Fruit fly (Drosophila melanogaster) whole organism, prepupa: ENCODE results near the gene CG14968.

Experiments
- Blimp-1 ChIP-seq: fragments of 200-800 bp; sonication (Bioruptor generic); optimal IDR thresholded peaks from 3 replicates; lab custom pipeline; 2017; ENCODE audit warnings: missing biosample characterization, missing genetic modification characterization, mild to moderate bottlenecking, moderate library complexity, missing genetic modification reagents
- CG10631 ChIP-seq: fragments of 200-800 bp; sonication (Bioruptor generic); optimal IDR thresholded peaks from 2 replicates; lab custom pipeline; 2016; ENCODE audit warnings: missing biosample characterization, missing genetic modification characterization
- CG10669 ChIP-seq: fragments of 200-800 bp; sonication (Bioruptor generic); optimal IDR thresholded peaks from 3 replicates; lab custom pipeline; 2018; ENCODE audit warnings: missing biosample characterization, mild to moderate bottlenecking, missing genetic modification characterization, moderate library complexity
- CG11294 ChIP-seq: fragments of 200-800 bp; sonication (Bioruptor generic); IDR thresholded peaks from 2 replicates; pipeline ENCODE4 v1.3.6; 2022; ENCODE audit warnings: missing biosample characterization, missing genetic modification characterization
- CG11902 ChIP-seq: fragments of 200-800 bp; sonication (Bioruptor generic); optimal IDR thresholded peaks from 3 replicates; lab custom pipeline; 2016; ENCODE audit warnings: missing biosample characterization, missing genetic modification characterization
- CG15336 ChIP-seq: fragments of 200-800 bp; sonication (Bioruptor generic); IDR thresholded peaks from 2 replicates; pipeline ENCODE4 v1.3.6; 2022; ENCODE audit warnings: missing biosample characterization, missing genetic modification characterization
- CG16779 ChIP-seq: fragments of 200-800 bp; sonication (Bioruptor generic); optimal IDR thresholded peaks from 3 replicates; lab custom pipeline; 2017; ENCODE audit warnings: missing biosample characterization, mild to moderate bottlenecking, missing genetic modification characterization
- CG3032 ChIP-seq: fragments of 200-800 bp; optimal IDR thresholded peaks from 2 replicates; lab custom pipeline; 2019; ENCODE audit warnings: missing biosample characterization, mild to moderate bottlenecking, missing genetic modification characterization, moderate library complexity
- CG31627 ChIP-seq: fragments of 200-800 bp; sonication (Bioruptor generic); optimal IDR thresholded peaks from 3 replicates; lab custom pipeline; 2016; ENCODE audit warnings: missing biosample characterization, missing genetic modification characterization
- CG32006 ChIP-seq: fragments of 200-800 bp; sonication (Bioruptor generic); optimal IDR thresholded peaks from 3 replicates; lab custom pipeline; 2017; ENCODE audit warnings: missing biosample characterization, mild to moderate bottlenecking, missing genetic modification characterization
- CG4318 ChIP-seq: fragments of 200-800 bp; sonication (Bioruptor generic); optimal IDR thresholded peaks from 3 replicates; lab custom pipeline; 2017; ENCODE audit warnings: missing biosample characterization, mild to moderate bottlenecking, missing genetic modification characterization
- CG6276 ChIP-seq: fragments of 200-800 bp; sonication (Bioruptor generic); optimal IDR thresholded peaks from 2 replicates; lab custom pipeline; 2017; ENCODE audit warnings: missing biosample characterization, mild to moderate bottlenecking, missing genetic modification characterization
- CG6792 ChIP-seq: fragments of 200-800 bp; sonication (Bioruptor generic); optimal IDR thresholded peaks from 3 replicates; lab custom pipeline; 2016; ENCODE audit warnings: missing biosample characterization, missing genetic modification characterization
- CG6808 ChIP-seq: fragments of 200-800 bp; sonication (Bioruptor generic); optimal IDR thresholded peaks from 3 replicates; lab custom pipeline; 2017; ENCODE audit warnings: missing biosample characterization, missing genetic modification characterization, mild to moderate bottlenecking, moderate library complexity, missing genetic modification reagents
- CG6854 ChIP-seq: fragments of 200-800 bp; sonication (Bioruptor generic); optimal IDR thresholded peaks from 2 replicates; lab custom pipeline; 2017; ENCODE audit warnings: missing biosample characterization, mild to moderate bottlenecking, missing genetic modification characterization
- CG7368 ChIP-seq: fragments of 200-800 bp; sonication (Bioruptor generic); optimal IDR thresholded peaks from 3 replicates; lab custom pipeline; 2016; ENCODE audit warnings: missing biosample characterization, missing genetic modification characterization
- CG9139 ChIP-seq: fragments of 200-800 bp; sonication (Bioruptor generic); optimal IDR thresholded peaks from 3 replicates; lab custom pipeline; 2017; ENCODE audit warnings: missing biosample characterization, mild to moderate bottlenecking, missing genetic modification characterization
- Eip75B ChIP-seq: fragments of 200-800 bp; sonication (Bioruptor generic); optimal IDR thresholded peaks from 3 replicates; lab custom pipeline; 2016; ENCODE audit warnings: missing biosample characterization, missing genetic modification characterization
- Eip93F ChIP-seq: fragments of 200-800 bp; sonication (Bioruptor generic); optimal IDR thresholded peaks from 2 replicates; lab custom pipeline; 2016; ENCODE audit warnings: missing biosample characterization, mild to moderate bottlenecking, missing genetic modification characterization
- Ets21C ChIP-seq: fragments of 200-800 bp; sonication (Bioruptor generic); optimal IDR thresholded peaks from 3 replicates; lab custom pipeline; 2016; ENCODE audit warnings: missing biosample characterization, missing genetic modification characterization
- Hr38 ChIP-seq: sonication (Bioruptor generic); optimal IDR thresholded peaks from 2 replicates; lab custom pipeline; 2016; ENCODE audit warnings: missing biosample characterization, missing genetic modification characterization
- Hr39 ChIP-seq: fragments of 200-800 bp; sonication (Bioruptor generic); optimal IDR thresholded peaks from 2 replicates; lab custom pipeline; 2016; ENCODE audit warnings: missing biosample characterization, missing genetic modification characterization
- Hr4 ChIP-seq: fragments of 200-800 bp; sonication (Bioruptor generic); optimal IDR thresholded peaks from 3 replicates; lab custom pipeline; 2016; ENCODE audit warnings: missing biosample characterization, missing genetic modification characterization
- Lpt ChIP-seq: fragments of 200-800 bp; sonication (Bioruptor generic); optimal IDR thresholded peaks from 3 replicates; lab custom pipeline; 2016; ENCODE audit warnings: missing biosample characterization, missing genetic modification characterization
- OdsH ChIP-seq: fragments of 200-800 bp; sonication (Bioruptor generic); optimal IDR thresholded peaks from 3 replicates; lab custom pipeline; 2016; ENCODE audit warnings: missing biosample characterization, missing genetic modification characterization
- Smox ChIP-seq: fragments of 200-800 bp; sonication (Bioruptor generic); optimal IDR thresholded peaks from 3 replicates; lab custom pipeline; 2016; ENCODE audit warnings: missing biosample characterization, missing genetic modification characterization
- Sox102F ChIP-seq: fragments of 200-800 bp; sonication (Bioruptor generic); optimal IDR thresholded peaks from 2 replicates; lab custom pipeline; 2016; ENCODE audit warnings: missing biosample characterization, mild to moderate bottlenecking, missing genetic modification characterization
- Sox14 ChIP-seq: fragments of 200-800 bp; sonication (Bioruptor generic); optimal IDR thresholded peaks from 3 replicates; lab custom pipeline; 2016; ENCODE audit warnings: missing biosample characterization, missing genetic modification characterization
- Sox15 ChIP-seq: fragments of 200-800 bp; sonication (Bioruptor generic); optimal IDR thresholded peaks from 3 replicates; lab custom pipeline; 2016; ENCODE audit warnings: missing biosample characterization, missing genetic modification characterization
- achi ChIP-seq: fragments of 200-800 bp; sonication (Bioruptor generic); optimal IDR thresholded peaks from 3 replicates; lab custom pipeline; 2016; ENCODE audit warnings: missing biosample characterization, missing genetic modification characterization
- dac ChIP-seq: fragments of 200-800 bp; sonication (Bioruptor generic); optimal IDR thresholded peaks from 2 replicates; lab custom pipeline; 2017; ENCODE audit warnings: missing biosample characterization, mild to moderate bottlenecking, missing genetic modification characterization
- dsx ChIP-seq: fragments of 200-800 bp; optimal IDR thresholded peaks from 3 replicates; lab custom pipeline; 2019; ENCODE audit warnings: missing biosample characterization, mild to moderate bottlenecking, missing genetic modification characterization, moderate library complexity; ENCODE audit not compliant: poor library complexity, severe bottlenecking
- eg ChIP-seq: fragments of 200-800 bp; sonication (Bioruptor generic); IDR thresholded peaks from 3 replicates; pipeline ENCODE4 v1.3.6; 2022; ENCODE audit warnings: missing biosample characterization, missing genetic modification characterization
- esn ChIP-seq: fragments of 200-800 bp; sonication (Bioruptor generic); optimal IDR thresholded peaks from 2 replicates; lab custom pipeline; 2016; ENCODE audit warnings: missing biosample characterization, mild to moderate bottlenecking, missing genetic modification characterization, moderate library complexity
- fd85E ChIP-seq: fragments of 200-800 bp; sonication (Bioruptor generic); optimal IDR thresholded peaks from 3 replicates; lab custom pipeline; 2016; ENCODE audit warnings: missing biosample characterization, missing genetic modification characterization
- fkh ChIP-seq: fragments of 200-800 bp; sonication (Bioruptor generic); optimal IDR thresholded peaks from 3 replicates; lab custom pipeline; 2017; ENCODE audit warnings: missing biosample characterization, mild to moderate bottlenecking, missing genetic modification characterization, moderate library complexity
- salr ChIP-seq, 2 experiments: fragments of 200-800 bp; sonication (Bioruptor generic); optimal IDR thresholded peaks; 3 replicates each; lab custom pipeline; 2016 to 2018; ENCODE audit warnings: missing biosample characterization in 2 of 2, missing genetic modification characterization in 2 of 2, mild to moderate bottlenecking in 1 of 2
- spab ChIP-seq: fragments of 200-800 bp; sonication (Bioruptor generic); optimal IDR thresholded peaks from 2 replicates; lab custom pipeline; 2017; ENCODE audit warnings: missing biosample characterization, mild to moderate bottlenecking, missing genetic modification characterization, missing genetic modification reagents
- ss ChIP-seq, 2 experiments: fragments of 200-800 bp; sonication (Bioruptor generic); optimal IDR thresholded peaks; 2 replicates in 1 of 2; 3 replicates in 1 of 2; lab custom pipeline; 2017 to 2018; ENCODE audit warnings: mild to moderate bottlenecking in 2 of 2, missing biosample characterization in 2 of 2, missing genetic modification characterization in 2 of 2, moderate library complexity in 1 of 2
- svp ChIP-seq: fragments of 200-800 bp; sonication (Bioruptor generic); peaks from one replicate; lab custom pipeline; 2016; ENCODE audit warnings: missing biosample characterization, missing genetic modification characterization
- topi ChIP-seq: fragments of 200-800 bp; sonication (Bioruptor generic); optimal IDR thresholded peaks from 3 replicates; lab custom pipeline; 2016; ENCODE audit warnings: missing biosample characterization, missing genetic modification characterization
- vri ChIP-seq: fragments of 200-800 bp; sonication (Bioruptor generic); optimal IDR thresholded peaks from 3 replicates; lab custom pipeline; 2016; ENCODE audit warnings: missing biosample characterization, mild to moderate bottlenecking, missing genetic modification characterization

CG14968 gene

dm6 chr3L:3268161-3268560 is 34.8 kb downstream of the CG14968 start, which contains the start of gene CG34265:
TSS of gene CG34265 (plus strand) at chr3L:3268461.
- no peak for TF ChIP-seq fkh
- no peak for TF ChIP-seq CG6808 (GFP tag; lab: Kevin White, UChicago)
- no peak for TF ChIP-seq Eip93F (GFP tag; lab: Kevin White, UChicago)
- no peak for TF ChIP-seq esn
- no peak for TF ChIP-seq CG6854 (GFP tag; lab: Kevin White, UChicago)
- no peak for TF ChIP-seq ss (GFP tag; optimal IDR thresholded peaks at IDR 0.05; lab: Kevin White, UChicago)
- TF ChIP-seq CG31627 (GFP tag; lab: Kevin White, UChicago), result no peak
- TF ChIP-seq CG15336 (GFP tag; lab: Robert Waterston, UW), result no peak
- TF ChIP-seq Hr39 (GFP tag; lab: Kevin White, UChicago), result no peak

- TF ChIP-seq CG11902 (GFP tag; lab: Kevin White, UChicago) (no peak), CG7368 (no peak), CG6854 (GFP tag; lab: Kevin White, UChicago) (no peak), CG6276 (GFP tag; lab: Kevin White, UChicago) (no peak), Hr38 (GFP tag; lab: Kevin White, UChicago) (no peak), Lpt (GFP tag; lab: Kevin White, UChicago) (no peak), Sox102F (GFP tag; lab: Kevin White, UChicago) (no peak), topi (GFP tag; lab: Kevin White, UChicago) (no peak), fd85E (GFP tag; lab: Kevin White, UChicago) (no peak), Hr4 (GFP tag; lab: Kevin White, UChicago) (no peak), CG11294 (GFP tag; lab: Robert Waterston, UW) (no peak), CG32006 (GFP tag; lab: Kevin White, UChicago) (no peak), dsx (GFP tag; lab: Kevin White, UChicago) (no peak), svp (GFP tag; lab: Kevin White, UChicago) (no peak), Ets21C (GFP tag; lab: Kevin White, UChicago) (no peak)
Measured at dm6 chr3L:3266306-3266705, 36.6 kb downstream of the CG14968 start.

- TF ChIP-seq CG4318 (GFP tag; lab: Kevin White, UChicago) (no peak), CG10631 (GFP tag; lab: Kevin White, UChicago) (no peak), Blimp-1 (GFP tag; lab: Kevin White, UChicago) (no peak), CG6808 (GFP tag; lab: Kevin White, UChicago) (no peak), CG10669 (GFP tag; lab: Kevin White, UChicago) (no peak), Sox102F (GFP tag; lab: Kevin White, UChicago) (no peak), Sox15 (GFP tag; lab: Kevin White, UChicago) (no peak), CG9139 (no peak), spab (GFP tag; lab: Kevin White, UChicago) (no peak), CG6792 (GFP tag; lab: Kevin White, UChicago) (no peak), CG31627 (GFP tag; lab: Kevin White, UChicago) (no peak), Sox14 (GFP tag; lab: Kevin White, UChicago) (no peak), dsx (GFP tag; lab: Kevin White, UChicago) (no peak), dac (no peak), CG16779 (tag; lab: Kevin White, UChicago) (no peak), Hr39 (GFP tag; lab: Kevin White, UChicago) (no peak)
- TF ChIP-seq, all 60 proteins: peak for 0
Measured at dm6 chr3L:3261642-3262041, 41.3 kb downstream of the CG14968 start.

- TF ChIP-seq achi (GFP tag; lab: Kevin White, UChicago) (peak; percentile 85), CG10669 (GFP tag; lab: Kevin White, UChicago) (peak; percentile 92), salr (GFP tag; optimal IDR thresholded peaks at IDR 0.05; lab: Kevin White, UChicago) (peak; percentile 79 to 89), Blimp-1 (GFP tag; lab: Kevin White, UChicago) (peak; percentile 72), svp (GFP tag; lab: Kevin White, UChicago) (peak; percentile 91), Sox14 (GFP tag; lab: Kevin White, UChicago) (peak; percentile 86), spab (GFP tag; lab: Kevin White, UChicago) (peak; percentile 93), CG10631 (GFP tag; lab: Kevin White, UChicago) (peak; percentile 91), Lpt (GFP tag; lab: Kevin White, UChicago) (peak; percentile 76), esn (peak; percentile 90), OdsH (peak; percentile 85), vri (peak; percentile 57), CG6276 (GFP tag; lab: Kevin White, UChicago) (peak; percentile 79), CG3032 (peak; percentile 94), Smox (GFP tag; lab: Kevin White, UChicago) (peak; percentile 83), CG15336 (GFP tag; lab: Robert Waterston, UW) (peak; percentile 89), Hr4 (GFP tag; lab: Kevin White, UChicago) (peak; percentile 86), CG6792 (GFP tag; lab: Kevin White, UChicago) (peak; percentile 91), CG32006 (GFP tag; lab: Kevin White, UChicago) (peak; percentile 82), Eip75B (peak; percentile 90), CG11294 (GFP tag; lab: Robert Waterston, UW) (no peak; the same call in none of the 2 replicates), eg (GFP tag; lab: Robert Waterston, UW) (peak; percentile 95), Sox15 (GFP tag; lab: Kevin White, UChicago) (peak; percentile 61), ss (GFP tag; optimal IDR thresholded peaks at IDR 0.05; lab: Kevin White, UChicago) (peak; percentile 93 to 94)
Measured at dm6 chr3L:3259703-3260102, 43.2 kb downstream of the CG14968 start.
